Fruit fly (Drosophila melanogaster) whole organism, wandering third instar larva: ENCODE measurements around the gene CG18563.

ENCODE experiments used
- Abd-B ChIP-seq: fragments of >200 bp; optimal IDR thresholded peaks from 2 replicates; lab custom pipeline; 2017; ENCODE audit warnings: missing biosample characterization, missing genetic modification characterization
- CG32264 ChIP-seq: fragments of 200-800 bp; sonication (Bioruptor generic); optimal IDR thresholded peaks from 2 replicates; lab custom pipeline; 2016; ENCODE audit warnings: missing biosample characterization, missing genetic modification characterization
- CG9705 ChIP-seq: fragments of 200-800 bp; sonication (Bioruptor generic); optimal IDR thresholded peaks from 2 replicates; lab custom pipeline; 2018; ENCODE audit warnings: missing biosample characterization, mild to moderate bottlenecking, missing genetic modification characterization
- CrebA ChIP-seq: fragments of 200-800 bp; sonication (Bioruptor generic); optimal IDR thresholded peaks from 2 replicates; lab custom pipeline; 2016; ENCODE audit warnings: missing biosample characterization, mild to moderate bottlenecking, missing genetic modification characterization, borderline replicate concordance
- Dfd ChIP-seq: fragments of >200 bp; optimal IDR thresholded peaks from 2 replicates; lab custom pipeline; 2017; ENCODE audit warnings: missing biosample characterization, missing genetic modification characterization
- Dif ChIP-seq: fragments of 200-275, 200-300 bp; sonication (Bioruptor generic); optimal IDR thresholded peaks from 2 replicates; lab custom pipeline; 2018; ENCODE audit warnings: missing biosample characterization, missing genetic modification characterization; ENCODE audit not compliant: partially characterized antibody
- GATAd ChIP-seq: sonication (Bioruptor generic); optimal IDR thresholded peaks from 2 replicates; lab custom pipeline; 2016; ENCODE audit warnings: missing biosample characterization, missing genetic modification characterization
- HLH106 ChIP-seq: fragments of 200-800 bp; optimal IDR thresholded peaks from 3 replicates; lab custom pipeline; 2019; ENCODE audit warnings: missing biosample characterization, mild to moderate bottlenecking, missing genetic modification characterization, moderate library complexity
- Hnf4 ChIP-seq: fragments of 200-800 bp; sonication (Bioruptor generic); optimal IDR thresholded peaks from 2 replicates; lab custom pipeline; 2016; ENCODE audit warnings: missing biosample characterization, mild to moderate bottlenecking, missing genetic modification characterization
- Hr78 ChIP-seq: fragments of >200 bp; optimal IDR thresholded peaks from 2 replicates; lab custom pipeline; 2017; ENCODE audit warnings: missing biosample characterization, missing genetic modification characterization
- Hr83 ChIP-seq: fragments of 200-300 bp; sonication (Bioruptor generic); optimal IDR thresholded peaks from 2 replicates; lab custom pipeline; 2016; ENCODE audit warnings: missing biosample characterization, mild to moderate bottlenecking, missing genetic modification characterization, moderate library complexity; ENCODE audit not compliant: poor library complexity, severe bottlenecking
- Jra ChIP-seq: sonication (Bioruptor generic); optimal IDR thresholded peaks from 2 replicates; lab custom pipeline; 2016; ENCODE audit warnings: missing biosample characterization, missing genetic modification characterization
- Mio ChIP-seq: sonication (Bioruptor generic); optimal IDR thresholded peaks from 2 replicates; lab custom pipeline; 2016; ENCODE audit warnings: missing biosample characterization, missing genetic modification characterization
- Myc ChIP-seq: fragments of >200 bp; optimal IDR thresholded peaks from 2 replicates; lab custom pipeline; 2017
- N ChIP-seq: fragments of >200 bp; optimal IDR thresholded peaks from 2 replicates; lab custom pipeline; 2018; ENCODE audit warnings: missing biosample characterization, missing external identifiers, missing genetic modification characterization
- OdsH ChIP-seq: fragments of 200-800 bp; sonication (Bioruptor generic); optimal IDR thresholded peaks from 2 replicates; lab custom pipeline; 2016; ENCODE audit warnings: missing biosample characterization, mild to moderate bottlenecking, missing genetic modification characterization
- Rel ChIP-seq, 2 experiments: fragments of 200-800 bp; sonication (Bioruptor generic) in 1 of 2; optimal IDR thresholded peaks; 2 replicates in 1 of 2; 3 replicates in 1 of 2; lab custom pipeline; 2016 to 2019; ENCODE audit warnings: mild to moderate bottlenecking in 2 of 2, missing biosample characterization in 2 of 2, missing genetic modification characterization in 2 of 2, moderate library complexity in 1 of 2
- Sp1 ChIP-seq: fragments of 200-800 bp; sonication (Bioruptor generic); optimal IDR thresholded peaks from 3 replicates; lab custom pipeline; 2019; ENCODE audit warnings: missing biosample characterization, mild to moderate bottlenecking, missing genetic modification characterization, moderate library complexity
- Vsx2 ChIP-seq: fragments of 200-300, 225-300 bp; sonication (Bioruptor generic); optimal IDR thresholded peaks from 2 replicates; lab custom pipeline; 2018; ENCODE audit warnings: missing biosample characterization, missing genetic modification characterization; ENCODE audit not compliant: partially characterized antibody
- br ChIP-seq: fragments of 200-800 bp; sonication (Bioruptor generic); optimal IDR thresholded peaks from 2 replicates; lab custom pipeline; 2016; ENCODE audit warnings: missing biosample characterization, missing genetic modification characterization
- brk ChIP-seq: fragments of 200-800 bp; sonication (Bioruptor generic); optimal IDR thresholded peaks from 2 replicates; lab custom pipeline; 2016; ENCODE audit warnings: missing biosample characterization, mild to moderate bottlenecking, missing genetic modification characterization
- dl ChIP-seq, 2 experiments: fragments of 175-275, 200-275 bp in 1 of 2; fragments of 200-275 bp in 1 of 2; sonication (Bioruptor generic); optimal IDR thresholded peaks; lab custom pipeline; 2018; ENCODE audit warnings: mild to moderate bottlenecking in 2 of 2, missing biosample characterization in 2 of 2, missing genetic modification characterization in 2 of 2, moderate library complexity in 2 of 2; ENCODE audit not compliant: partially characterized antibody in 2 of 2, insufficient read depth in 1 of 2
- dmrt93B ChIP-seq: fragments of 200-800 bp; sonication (Bioruptor generic); optimal IDR thresholded peaks from 2 replicates; lab custom pipeline; 2018; ENCODE audit warnings: missing biosample characterization, mild to moderate bottlenecking, missing genetic modification characterization
- dsf ChIP-seq: sonication (Bioruptor generic); optimal IDR thresholded peaks from 2 replicates; lab custom pipeline; 2016; ENCODE audit warnings: missing biosample characterization, missing genetic modification characterization, borderline replicate concordance
- ey ChIP-seq: fragments of 200-800 bp; sonication (Bioruptor generic); optimal IDR thresholded peaks from 2 replicates; lab custom pipeline; 2016; ENCODE audit warnings: missing biosample characterization, missing genetic modification characterization
- foxo ChIP-seq, 2 experiments: fragments of 200-800 bp; sonication (Bioruptor generic); optimal IDR thresholded peaks; 2 replicates in 1 of 2; 3 replicates in 1 of 2; lab custom pipeline; 2016 to 2017; ENCODE audit warnings: missing biosample characterization in 2 of 2, missing genetic modification characterization in 2 of 2
- fru ChIP-seq: fragments of 200-800 bp; sonication (Bioruptor generic); optimal IDR thresholded peaks from 3 replicates; lab custom pipeline; 2016; ENCODE audit warnings: missing biosample characterization, mild to moderate bottlenecking, missing genetic modification characterization
- h ChIP-seq: fragments of 200-800 bp; sonication (Bioruptor generic); optimal IDR thresholded peaks from 3 replicates; lab custom pipeline; 2016; ENCODE audit warnings: missing biosample characterization, mild to moderate bottlenecking, missing genetic modification characterization
- jim ChIP-seq: fragments of 175-275, 200-325 bp; sonication (Bioruptor generic); optimal IDR thresholded peaks from 2 replicates; lab custom pipeline; 2016; ENCODE audit warnings: missing biosample characterization, mild to moderate bottlenecking, missing genetic modification characterization
- lola ChIP-seq: fragments of >200 bp; optimal IDR thresholded peaks from 2 replicates; lab custom pipeline; 2017; ENCODE audit warnings: missing biosample characterization, missing genetic modification characterization
- pan ChIP-seq: fragments of >200 bp; optimal IDR thresholded peaks from 2 replicates; lab custom pipeline; 2017
- psq ChIP-seq: fragments of 200-800 bp; sonication (Bioruptor generic); optimal IDR thresholded peaks from 3 replicates; lab custom pipeline; 2017; ENCODE audit warnings: missing biosample characterization, mild to moderate bottlenecking, missing genetic modification characterization, moderate library complexity
- rgr ChIP-seq: fragments of 200-800 bp; sonication (Bioruptor generic); optimal IDR thresholded peaks from 3 replicates; lab custom pipeline; 2016; ENCODE audit warnings: missing biosample characterization, mild to moderate bottlenecking, missing genetic modification characterization
- sage ChIP-seq: fragments of 200-800 bp; sonication (Bioruptor generic); optimal IDR thresholded peaks from 2 replicates; lab custom pipeline; 2016; ENCODE audit warnings: missing biosample characterization, mild to moderate bottlenecking, missing genetic modification characterization
- sv ChIP-seq: fragments of 200-800 bp; sonication (Bioruptor generic); optimal IDR thresholded peaks from 3 replicates; lab custom pipeline; 2016; ENCODE audit warnings: missing biosample characterization, missing genetic modification characterization
- tai ChIP-seq: sonication (Bioruptor generic); optimal IDR thresholded peaks from 2 replicates; lab custom pipeline; 2016; ENCODE audit warnings: missing biosample characterization, missing genetic modification characterization
- usp ChIP-seq: fragments of >200 bp; optimal IDR thresholded peaks from 2 replicates; lab custom pipeline; 2017; ENCODE audit warnings: missing biosample characterization, missing genetic modification characterization
- woc ChIP-seq: sonication (Bioruptor generic); optimal IDR thresholded peaks from 2 replicates; lab custom pipeline; 2016; ENCODE audit warnings: missing biosample characterization, mild to moderate bottlenecking, missing genetic modification characterization

CG18563 gene

DNA sequence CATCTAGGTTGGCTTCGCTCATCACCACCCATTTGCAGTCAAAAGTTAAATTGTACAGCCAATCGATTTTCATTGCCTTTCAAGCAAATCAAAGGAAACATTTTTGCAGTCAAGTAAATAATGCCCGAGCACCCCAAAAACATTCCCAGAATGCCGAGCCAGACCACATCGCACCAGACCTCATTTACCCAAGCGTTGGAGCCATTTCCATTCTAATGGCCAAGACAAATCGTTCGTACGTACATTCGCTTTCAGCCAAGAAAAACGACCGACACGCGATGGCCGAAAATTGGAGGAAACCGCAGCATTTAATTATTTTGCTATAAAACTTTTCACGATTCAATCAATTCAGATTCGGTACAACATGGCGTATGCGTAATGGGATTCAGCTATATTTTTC, 32.8 kb downstream of the CG18563 start:
- TF ChIP-seq dmrt93B (GFP tag; lab: Kevin White, UChicago): no peak
- no peak for TF ChIP-seq lola (GFP tag; lab: Kevin White, UChicago)
- no peak for TF ChIP-seq Sp1 (GFP tag; lab: Kevin White, UChicago)
- TF ChIP-seq usp: no peak
- no peak for TF ChIP-seq pan (lab: Kevin White, UChicago)
- no peak for TF ChIP-seq foxo (GFP tag; optimal IDR thresholded peaks at IDR 0.05; lab: Kevin White, UChicago)
- TF ChIP-seq jim (GFP tag; lab: Kevin White, UChicago): no peak
- no peak for TF ChIP-seq HLH106 (tag; lab: Kevin White, UChicago)
- no peak for TF ChIP-seq Rel (GFP tag; optimal IDR thresholded peaks at IDR 0.05; lab: Kevin White, UChicago)
- no peak for TF ChIP-seq Rel (tag; optimal IDR thresholded peaks at IDR 0.05; lab: Kevin White, UChicago)
- TF ChIP-seq Hnf4: no peak
- no peak for TF ChIP-seq Jra
- TF ChIP-seq GATAd (GFP tag; lab: Kevin White, UChicago): no peak
- TF ChIP-seq Hr83 (GFP tag; lab: Kevin White, UChicago): no peak

DNA sequence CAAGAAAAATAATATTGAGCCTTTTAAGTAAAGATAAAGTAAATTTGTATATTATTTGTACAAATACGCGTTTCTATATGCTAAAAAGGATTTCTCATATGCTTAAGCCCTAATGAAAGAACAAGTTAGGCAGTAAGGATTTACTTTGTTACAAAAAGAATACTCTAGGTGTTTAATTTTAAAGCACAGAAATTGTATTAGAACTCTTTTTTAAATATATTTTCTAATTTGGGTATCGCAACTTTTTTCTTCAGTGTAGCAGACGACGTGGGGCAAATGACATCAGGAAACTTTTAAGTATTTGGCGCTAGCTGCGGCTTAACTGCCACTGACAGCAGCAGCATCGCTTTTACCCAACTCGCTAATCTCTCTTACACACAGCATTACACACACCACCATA, 35.8 kb downstream of the CG18563 start:
- TF ChIP-seq GATAd (GFP tag; lab: Kevin White, UChicago): no peak
- no peak for TF ChIP-seq ey (GFP tag; lab: Kevin White, UChicago)
- no peak for TF ChIP-seq sv (GFP tag; lab: Kevin White, UChicago)
- no peak for TF ChIP-seq Vsx2 (GFP tag; lab: Kevin White, UChicago)
- TF ChIP-seq Sp1 (GFP tag; lab: Kevin White, UChicago): no peak
- no peak for TF ChIP-seq br (GFP tag; lab: Kevin White, UChicago)
- no peak for TF ChIP-seq sage (GFP tag; lab: Kevin White, UChicago)
- no peak for TF ChIP-seq Hnf4
- no peak for TF ChIP-seq CG32264
- TF ChIP-seq N (GFP tag; lab: Kevin White, UChicago): no peak
- no peak for TF ChIP-seq foxo (GFP tag; optimal IDR thresholded peaks at IDR 0.05; lab: Kevin White, UChicago)
- no peak for TF ChIP-seq brk
- TF ChIP-seq Hr78 (GFP tag; lab: Kevin White, UChicago): no peak
- TF ChIP-seq Abd-B: no peak
- TF ChIP-seq Jra: no peak
- no peak for TF ChIP-seq CrebA (GFP tag; lab: Kevin White, UChicago)
- no peak for TF ChIP-seq usp

DNA sequence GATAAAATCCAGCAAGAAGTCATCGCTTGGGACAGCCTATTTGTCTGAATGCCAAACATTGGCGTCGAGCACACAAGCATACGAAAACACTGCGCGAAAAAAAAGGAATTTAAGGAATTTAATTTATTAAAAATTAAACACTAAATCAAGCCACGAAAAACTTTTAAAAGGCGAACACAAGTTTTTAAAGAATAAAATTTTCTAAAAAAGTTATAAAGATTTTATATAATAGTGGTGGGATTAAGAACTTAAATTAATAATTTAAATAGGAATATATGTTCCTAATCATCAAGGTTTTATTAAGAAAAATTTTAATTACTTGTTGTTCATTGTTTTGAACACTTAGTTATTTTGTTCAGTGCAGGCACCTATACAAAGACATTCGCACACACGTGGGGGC, 36.5 kb downstream of the CG18563 start:
- TF ChIP-seq N (GFP tag; lab: Kevin White, UChicago) (no peak), OdsH (GFP tag; lab: Kevin White, UChicago) (peak; percentile 4), Hr78 (GFP tag; lab: Kevin White, UChicago) (no peak), usp (no peak), Myc (lab: Kevin White, UChicago) (no peak), rgr (GFP tag; lab: Kevin White, UChicago) (peak; percentile 35), h (no peak), Jra (no peak), Sp1 (GFP tag; lab: Kevin White, UChicago) (no peak), Dfd (no peak), tai (no peak), Abd-B (no peak), dmrt93B (GFP tag; lab: Kevin White, UChicago) (peak; percentile 36), sv (GFP tag; lab: Kevin White, UChicago) (no peak), sage (GFP tag; lab: Kevin White, UChicago) (no peak), dl (GFP tag; optimal IDR thresholded peaks at IDR 0.05; lab: Kevin White, UChicago; ENCODE audit: insufficient read depth in 1 of 2, partially characterized antibody in 2 of 2) (no peak), lola (GFP tag; lab: Kevin White, UChicago) (no peak), brk (no peak), pan (lab: Kevin White, UChicago) (no peak), Mio (GFP tag; lab: Kevin White, UChicago) (no peak), HLH106 (tag; lab: Kevin White, UChicago) (peak; percentile 65), dsf (no peak), Dif (GFP tag; lab: Kevin White, UChicago) (no peak), CrebA (GFP tag; lab: Kevin White, UChicago) (no peak), CG9705 (no peak), psq (GFP tag; lab: Kevin White, UChicago) (peak; percentile 62), Hnf4 (no peak), foxo (GFP tag; optimal IDR thresholded peaks at IDR 0.05; lab: Kevin White, UChicago) (peak in 1 of 2 experiments; percentile 18), jim (GFP tag; lab: Kevin White, UChicago) (no peak), GATAd (GFP tag; lab: Kevin White, UChicago) (no peak), fru (GFP tag; lab: Kevin White, UChicago) (peak; percentile 47), br (GFP tag; lab: Kevin White, UChicago) (no peak), woc (GFP tag; lab: Kevin White, UChicago) (no peak), ey (GFP tag; lab: Kevin White, UChicago) (no peak), CG32264 (no peak), Vsx2 (GFP tag; lab: Kevin White, UChicago) (no peak), Hr83 (GFP tag; lab: Kevin White, UChicago) (no peak), Rel (GFP tag; optimal IDR thresholded peaks at IDR 0.05; lab: Kevin White, UChicago) (no peak), Rel (tag; optimal IDR thresholded peaks at IDR 0.05; lab: Kevin White, UChicago) (no peak)
- TF ChIP-seq, all 38 proteins: peak for 7
